Fruit fly (Drosophila melanogaster): ENCODE data around the gene Obp83b.

Gene Obp83b

DNA sequence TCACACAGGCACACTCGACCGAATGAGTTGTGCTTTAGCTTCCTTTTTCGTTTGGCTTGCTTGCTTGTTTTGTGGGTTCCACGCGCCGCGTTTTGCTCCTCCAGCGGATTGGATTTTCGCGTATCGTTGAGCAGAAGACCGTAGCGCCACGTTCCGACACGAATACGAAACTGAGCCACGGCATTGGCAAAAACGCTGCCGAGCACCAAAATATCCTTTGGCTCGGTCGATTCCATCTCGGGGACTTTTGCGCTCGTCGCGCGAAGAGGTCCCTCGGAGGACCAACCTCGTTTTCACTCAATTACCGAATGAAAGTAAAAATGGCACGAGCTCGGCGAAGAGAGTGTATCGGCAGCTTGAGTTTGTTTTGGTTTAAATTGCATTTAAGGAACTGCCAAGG, 17.2 kb downstream of the Obp83b start, which contains the start of gene side-III:
Gene side-III (minus strand): TSS at position 174 of the 400 bp plus-strand sequence.
- TF ChIP-seq rgr (GFP tag; optimal IDR thresholded peaks at IDR 0.05), result no peak
- TF ChIP-seq h (GFP tag; optimal IDR thresholded peaks at IDR 0.05), result no peak
- no peak for TF ChIP-seq Myc (optimal IDR thresholded peaks at IDR 0.05)

dm6 chr3R:5937715-5938114, 38.9 kb downstream of the Obp83b start:
- TF ChIP-seq dsf (GFP tag; optimal IDR thresholded peaks at IDR 0.05; ENCODE audit: borderline replicate concordance), result no peak
- TF ChIP-seq usp (GFP tag; optimal IDR thresholded peaks at IDR 0.05), result no peak
- TF ChIP-seq Hnf4 (GFP tag; optimal IDR thresholded peaks at IDR 0.05), result no peak

DNA sequence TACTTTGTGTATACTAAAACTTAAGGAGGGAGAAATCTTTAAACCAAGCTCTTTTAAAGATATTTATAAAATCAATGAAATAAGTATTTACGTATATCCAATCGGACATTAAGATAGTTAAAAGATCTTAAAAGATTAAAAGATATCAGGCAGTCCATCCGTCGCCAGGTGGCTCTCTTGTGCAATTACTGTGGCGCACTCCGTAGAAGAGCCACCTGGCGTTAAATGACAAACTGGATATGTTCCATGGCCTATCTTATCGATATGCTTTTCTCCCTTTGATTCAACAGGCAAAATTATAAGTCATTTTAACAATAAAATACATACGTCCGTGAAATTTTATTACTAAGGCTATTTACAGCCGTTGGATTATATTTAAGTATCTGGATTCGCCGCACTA, 48.8 kb downstream of the Obp83b start:
- no peak for TF ChIP-seq dl (GFP tag; optimal IDR thresholded peaks at IDR 0.05; ENCODE audit: insufficient read depth in 1 of 2, partially characterized antibody in 2 of 2)
- TF ChIP-seq lola (GFP tag; optimal IDR thresholded peaks at IDR 0.05), result no peak
- no peak for TF ChIP-seq brk (GFP tag; optimal IDR thresholded peaks at IDR 0.05)
- TF ChIP-seq Hr83 (GFP tag; optimal IDR thresholded peaks at IDR 0.05; ENCODE audit: poor library complexity, severe bottlenecking), result no peak
- no peak for TF ChIP-seq rgr (GFP tag; optimal IDR thresholded peaks at IDR 0.05)
